Worm (Caenorhabditis elegans) whole organism, L4 larva: ENCODE results near the gene C29A12.1.

Source experiments
- D1046.2 ChIP-seq: fragments of 200-800 bp; sonication (Bioruptor generic); IDR thresholded peaks from 2 replicates; pipeline ENCODE4 v1.3.6; 2022; ENCODE audit warnings: missing genetic modification characterization, missing compliant biosample characterization
- F37D6.2 ChIP-seq: sonication (generic microtip); optimal IDR thresholded peaks from 2 replicates; lab custom pipeline; 2016; ENCODE audit warnings: mild to moderate bottlenecking, missing genetic modification characterization, missing compliant biosample characterization
- F44E2.7 ChIP-seq: fragments of 200-800 bp; sonication (Bioruptor generic); IDR thresholded peaks from 2 replicates; pipeline ENCODE4 v2.1.2; 2022; ENCODE audit warnings: missing genetic modification characterization, missing compliant biosample characterization
- F49E8.2 ChIP-seq: sonication (generic microtip); optimal IDR thresholded peaks from 2 replicates; lab custom pipeline; 2016; ENCODE audit warnings: missing compliant biosample characterization, mild to moderate bottlenecking, missing genetic modification characterization, borderline replicate concordance
- R02D3.7 ChIP-seq: fragments of 150-350 bp; sonication (generic microtip); optimal IDR thresholded peaks from 3 replicates; lab custom pipeline; 2014; ENCODE audit warnings: missing biosample characterization, missing genetic modification characterization
- T20F7.1 ChIP-seq: fragments of 200-800 bp; sonication (Bioruptor generic); optimal IDR thresholded peaks from 2 replicates; lab custom pipeline; 2018; ENCODE audit warnings: mild to moderate bottlenecking, missing genetic modification characterization, missing compliant biosample characterization
- ZK337.2 ChIP-seq: fragments of 200-800 bp; sonication (Bioruptor generic); IDR thresholded peaks from 2 replicates; pipeline ENCODE4 v1.3.6; 2022; ENCODE audit warnings: missing genetic modification reagents, missing genetic modification characterization, missing compliant biosample characterization
- ZK546.5 ChIP-seq, 2 experiments: sonication (generic microtip); optimal IDR thresholded peaks; 2 replicates each; lab custom pipeline; 2017; ENCODE audit warnings: missing biosample characterization in 2 of 2, missing genetic modification characterization in 2 of 2
- aha-1 ChIP-seq: fragments of 150-350 bp; peaks from one replicate; lab custom pipeline; 2014; ENCODE audit warnings: missing biosample characterization, missing genetic modification characterization
- arid-1 ChIP-seq: fragments of 200-800 bp; sonication (Bioruptor generic); conservative IDR thresholded peaks from 2 replicates; pipeline ENCODE4 v1.3.6; 2022; ENCODE audit warnings: missing genetic modification reagents, missing genetic modification characterization, missing compliant biosample characterization
- attf-4 ChIP-seq: sonication (generic microtip); optimal IDR thresholded peaks from 3 replicates; lab custom pipeline; 2017; ENCODE audit warnings: missing biosample characterization, missing genetic modification characterization
- ceh-20 ChIP-seq: fragments of 200-800 bp; sonication (Bioruptor generic); IDR thresholded peaks from 2 replicates; pipeline ENCODE4 v1.3.6; 2022; ENCODE audit warnings: missing genetic modification reagents, missing genetic modification characterization, missing compliant biosample characterization
- ceh-28 ChIP-seq: fragments of 150-350 bp; optimal IDR thresholded peaks from 2 replicates; lab custom pipeline; 2014; ENCODE audit warnings: missing biosample characterization, missing genetic modification reagents, missing genetic modification characterization
- ceh-32 ChIP-seq: sonication (generic microtip); optimal IDR thresholded peaks from 2 replicates; lab custom pipeline; 2016; ENCODE audit warnings: mild to moderate bottlenecking, missing genetic modification characterization, missing compliant biosample characterization; ENCODE audit not compliant: poor library complexity
- ceh-62 ChIP-seq: sonication (generic microtip); optimal IDR thresholded peaks from 2 replicates; lab custom pipeline; 2017; ENCODE audit warnings: missing biosample characterization, missing genetic modification characterization
- ceh-82 ChIP-seq: sonication (generic microtip); optimal IDR thresholded peaks from 2 replicates; lab custom pipeline; 2017; ENCODE audit warnings: missing biosample characterization, missing genetic modification characterization
- ces-1 ChIP-seq: fragments of 150-350 bp; sonication (generic microtip); optimal IDR thresholded peaks from 4 replicates; lab custom pipeline; 2014; ENCODE audit warnings: missing biosample characterization, missing genetic modification reagents, missing genetic modification characterization
- ctbp-1 ChIP-seq: fragments of 200-800 bp; sonication (Bioruptor generic); IDR thresholded peaks from 2 replicates; pipeline ENCODE4 v1.3.6; 2022; ENCODE audit warnings: missing genetic modification reagents, missing genetic modification characterization, missing compliant biosample characterization
- daf-16 ChIP-seq, 3 experiments: sonication (generic microtip); optimal IDR thresholded peaks; 2 replicates each; lab custom pipeline; 2016 to 2017; ENCODE audit warnings: missing genetic modification characterization in 3 of 3, missing genetic modification reagents in 3 of 3, mild to moderate bottlenecking in 2 of 3, missing compliant biosample characterization in 2 of 3, missing biosample characterization in 1 of 3, moderate library complexity in 1 of 3
- daf-8 ChIP-seq: fragments of 200-800 bp; sonication (Bioruptor generic); IDR thresholded peaks from 2 replicates; pipeline ENCODE4 v1.3.6; 2022; ENCODE audit warnings: missing genetic modification characterization, missing compliant biosample characterization
- dmd-6 ChIP-seq: fragments of 200-800 bp; sonication (Bioruptor generic); IDR thresholded peaks from 2 replicates; pipeline ENCODE4 v1.3.6; 2022; ENCODE audit warnings: missing genetic modification reagents, missing genetic modification characterization, missing compliant biosample characterization
- dmd-8 ChIP-seq: fragments of 200-800 bp; sonication (Bioruptor generic); IDR thresholded peaks from 2 replicates; pipeline ENCODE4 v1.3.6; 2022; ENCODE audit warnings: missing genetic modification characterization, missing compliant biosample characterization
- hif-1 ChIP-seq, 2 experiments: sonication (generic microtip); optimal IDR thresholded peaks; 2 replicates each; lab custom pipeline; 2016 to 2017; ENCODE audit warnings: missing compliant biosample characterization in 2 of 2, missing genetic modification characterization in 2 of 2, missing genetic modification reagents in 2 of 2, missing genotype in 2 of 2, mild to moderate bottlenecking in 1 of 2
- jun-1 ChIP-seq: fragments of 150-350 bp; optimal IDR thresholded peaks from 2 replicates; lab custom pipeline; 2014; ENCODE audit warnings: missing biosample characterization, missing genetic modification reagents, missing genetic modification characterization
- lin-1 ChIP-seq: fragments of 200-800 bp; sonication (Bioruptor generic); IDR thresholded peaks from 2 replicates; pipeline ENCODE4 v1.3.6; 2022; ENCODE audit warnings: missing genetic modification reagents, missing genetic modification characterization, missing compliant biosample characterization
- lin-29 ChIP-seq: fragments of 200-800 bp; sonication (Bioruptor generic); IDR thresholded peaks from 2 replicates; pipeline ENCODE4 v1.3.6; 2022; ENCODE audit warnings: missing genetic modification reagents, missing genetic modification characterization, missing compliant biosample characterization
- lin-39 ChIP-seq: fragments of 150-350 bp; optimal IDR thresholded peaks from 2 replicates; lab custom pipeline; 2014; ENCODE audit warnings: missing biosample characterization, missing genetic modification reagents, missing genetic modification characterization
- lsy-2 ChIP-seq, 2 experiments: fragments of 150-350 bp in 1 of 2; sonication (generic microtip) in 1 of 2; optimal IDR thresholded peaks; 2 replicates each; lab custom pipeline; 2014 to 2017; ENCODE audit warnings: missing biosample characterization in 2 of 2, missing genetic modification characterization in 2 of 2
- mdt-29 ChIP-seq: fragments of 200-800 bp; sonication (Bioruptor generic); IDR thresholded peaks from 2 replicates; pipeline ENCODE4 v1.3.6; 2022; ENCODE audit warnings: missing genetic modification reagents, missing genetic modification characterization, missing compliant biosample characterization
- mep-1 ChIP-seq: fragments of 150-350 bp; sonication (generic microtip); optimal IDR thresholded peaks from 3 replicates; lab custom pipeline; 2014; ENCODE audit warnings: missing biosample characterization, missing genetic modification characterization
- mxl-2 ChIP-seq: fragments of 200-800 bp; sonication (Bioruptor generic); conservative IDR thresholded peaks from 2 replicates; pipeline ENCODE4 v1.3.6; 2022; ENCODE audit warnings: missing genetic modification reagents, missing genetic modification characterization, missing compliant biosample characterization
- nhr-111 ChIP-seq: fragments of 200-800 bp; sonication (Bioruptor generic); optimal IDR thresholded peaks from 2 replicates; lab custom pipeline; 2018; ENCODE audit warnings: mild to moderate bottlenecking, missing genetic modification characterization, missing compliant biosample characterization
- nhr-237 ChIP-seq: sonication (generic microtip); optimal IDR thresholded peaks from 2 replicates; lab custom pipeline; 2017; ENCODE audit warnings: missing biosample characterization, missing genetic modification characterization
- nhr-25 ChIP-seq: sonication (generic microtip); optimal IDR thresholded peaks from 2 replicates; lab custom pipeline; 2017; ENCODE audit warnings: missing genetic modification characterization, mild to moderate bottlenecking, missing compliant biosample characterization, antibody characterized with exemption, moderate library complexity, borderline replicate concordance; ENCODE audit not compliant: insufficient read depth
- nhr-41 ChIP-seq: fragments of 200-800 bp; sonication (Bioruptor generic); IDR thresholded peaks from 2 replicates; pipeline ENCODE4 v1.3.6; 2022; ENCODE audit warnings: missing genetic modification reagents, missing genetic modification characterization, missing compliant biosample characterization
- nhr-42 ChIP-seq: fragments of 200-800 bp; sonication (Bioruptor generic); IDR thresholded peaks from 2 replicates; pipeline ENCODE4 v1.3.6; 2022; ENCODE audit warnings: missing genetic modification characterization, missing compliant biosample characterization
- nhr-77 ChIP-seq: fragments of 150-350 bp; optimal IDR thresholded peaks from 2 replicates; lab custom pipeline; 2014; ENCODE audit warnings: missing biosample characterization, missing genetic modification characterization
- pha-4 ChIP-seq, 2 experiments: fragments of 150-350 bp in 1 of 2; fragments of 200-800 bp in 1 of 2; sonication (Bioruptor generic) in 1 of 2; IDR thresholded peaks in 1 of 2; optimal IDR thresholded peaks in 1 of 2; 2 replicates each; pipeline versions ENCODE4 v1.3.6 to Lab custom; 2014 to 2022; ENCODE audit warnings: missing genetic modification characterization in 2 of 2, missing genetic modification reagents in 2 of 2, missing biosample characterization in 1 of 2, missing compliant biosample characterization in 1 of 2
- pqm-1 ChIP-seq: sonication (generic microtip); optimal IDR thresholded peaks from 2 replicates; lab custom pipeline; 2017; ENCODE audit warnings: missing biosample characterization, missing genetic modification characterization
- sdz-12 ChIP-seq: fragments of 200-800 bp; sonication (Bioruptor generic); optimal IDR thresholded peaks from 2 replicates; lab custom pipeline; 2018; ENCODE audit warnings: mild to moderate bottlenecking, missing genetic modification characterization, missing compliant biosample characterization
- set-16 ChIP-seq: fragments of 200-800 bp; sonication (Bioruptor generic); IDR thresholded peaks from 2 replicates; pipeline ENCODE4 v1.3.6; 2022; ENCODE audit warnings: missing genetic modification reagents, missing genetic modification characterization, missing compliant biosample characterization
- snpc-1.2 ChIP-seq: fragments of 200-800 bp; sonication (Bioruptor generic); IDR thresholded peaks from 2 replicates; pipeline ENCODE4 v1.3.6; 2022; ENCODE audit warnings: missing genetic modification reagents, missing genetic modification characterization, missing compliant biosample characterization
- spr-3 ChIP-seq: fragments of 200-800 bp; sonication (Bioruptor generic); optimal IDR thresholded peaks from 2 replicates; lab custom pipeline; 2018; ENCODE audit warnings: mild to moderate bottlenecking, missing genetic modification characterization, missing compliant biosample characterization
- tag-97 ChIP-seq: fragments of 200-800 bp; sonication (Bioruptor generic); IDR thresholded peaks from 2 replicates; pipeline ENCODE4 v1.3.6; 2022; ENCODE audit warnings: missing genetic modification characterization, missing compliant biosample characterization
- unc-130 ChIP-seq: sonication (generic microtip); optimal IDR thresholded peaks from 2 replicates; lab custom pipeline; 2016; ENCODE audit warnings: missing genetic modification reagents, missing genetic modification characterization, missing compliant biosample characterization
- unc-62 ChIP-seq, 3 experiments: fragments of 150-350 bp in 1 of 3; sonication (generic microtip); optimal IDR thresholded peaks in 2 of 3; peaks in 1 of 3; 1 replicate in 1 of 3; 2 replicates in 2 of 3; lab custom pipeline; 2014 to 2017; ENCODE audit warnings: missing biosample characterization in 3 of 3, missing genetic modification characterization in 3 of 3, missing genetic modification reagents in 3 of 3, missing genotype in 1 of 3
- vab-7 ChIP-seq: fragments of 200-800 bp; sonication (Bioruptor generic); IDR thresholded peaks from 2 replicates; pipeline ENCODE4 v1.3.6; 2022; ENCODE audit warnings: missing genetic modification reagents, missing genetic modification characterization, missing compliant biosample characterization
- ztf-11 ChIP-seq: fragments of 150-350 bp; optimal IDR thresholded peaks from 2 replicates; lab custom pipeline; 2014; ENCODE audit warnings: missing biosample characterization, missing genetic modification characterization
- ztf-7 ChIP-seq: fragments of 150-350 bp; optimal IDR thresholded peaks from 2 replicates; lab custom pipeline; 2014; ENCODE audit warnings: missing biosample characterization, missing genetic modification characterization

C29A12.1 gene

ce11 chrV:10807862-10808327, 5.4 kb downstream of the C29A12.1 start, which contains the start of gene plrg-1 (continued):
- TF ChIP-seq jun-1 (peak; percentile 43), snpc-1.2 (peak; percentile 67; the same call in 1 of the 2 replicates), arid-1 (GFP tag; lab: Robert Waterston, UW) (peak; percentile 91), pqm-1 (tag; lab: Kevin White, UChicago) (peak; percentile 41), ztf-11 (no peak), attf-4 (no peak), ZK337.2 (GFP tag; lab: Robert Waterston, UW) (no peak), tag-97 (no peak), lin-29 (peak; percentile 76), ceh-62 (no peak), vab-7 (GFP tag; lab: Robert Waterston, UW) (peak; percentile 88), lin-1 (GFP tag; lab: Robert Waterston, UW) (peak; percentile 88), nhr-42 (GFP tag; lab: Robert Waterston, UW) (peak; percentile 71; the same call in 1 of the 2 replicates), nhr-25 (peak; percentile 42), F44E2.7 (GFP tag; lab: Robert Waterston, UW) (no peak), ceh-20 (GFP tag; lab: Robert Waterston, UW) (peak; percentile 89), sdz-12 (GFP tag; lab: Kevin White, UChicago) (no peak), mep-1 (tag; lab: Kevin White, UChicago) (peak; percentile 93), T20F7.1 (GFP tag; lab: Kevin White, UChicago) (no peak), pha-4 (GFP tag; IDR thresholded peaks at IDR 0.05; lab: Robert Waterston, UW) (peak; percentile 88), pha-4 (tag; optimal IDR thresholded peaks at IDR 0.05; lab: Kevin White, UChicago) (peak; percentile 58), unc-130 (GFP tag; lab: Kevin White, UChicago) (peak; percentile 88), spr-3 (GFP tag; lab: Kevin White, UChicago) (no peak), dmd-6 (GFP tag; lab: Robert Waterston, UW) (peak; percentile 82), mxl-2 (GFP tag; lab: Robert Waterston, UW) (0 out of 2 replicates have a peak, but pooled peaks have one; percentile 50), F49E8.2 (tag; lab: Kevin White, UChicago) (peak; percentile 59), lsy-2 (tag; optimal IDR thresholded peaks at IDR 0.05; lab: Kevin White, UChicago) (peak; percentile 50 to 89), D1046.2 (GFP tag; lab: Robert Waterston, UW) (no peak), ctbp-1 (GFP tag; lab: Robert Waterston, UW) (peak; percentile 88), daf-8 (GFP tag; lab: Robert Waterston, UW) (no peak), set-16 (no peak), ceh-82 (tag; lab: Kevin White, UChicago) (no peak), dmd-8 (GFP tag; lab: Robert Waterston, UW) (peak; percentile 78; the same call in 1 of the 2 replicates), ceh-32 (tag; lab: Kevin White, UChicago) (no peak), unc-62 (GFP tag; optimal IDR thresholded peaks at IDR 0.05 in 1 of 2; lab: Kevin White, UChicago) (peak in 1 of 2 experiments; percentile 69), unc-62 (tag; optimal IDR thresholded peaks at IDR 0.05; lab: Kevin White, UChicago) (no peak), nhr-77 (tag; lab: Kevin White, UChicago) (peak; percentile 83), R02D3.7 (no peak), nhr-111 (GFP tag; lab: Kevin White, UChicago) (no peak), nhr-41 (GFP tag; lab: Robert Waterston, UW) (peak; percentile 29; the same call in 1 of the 2 replicates), lin-39 (tag; lab: Kevin White, UChicago) (no peak), ZK546.5 (tag; optimal IDR thresholded peaks at IDR 0.05; lab: Kevin White, UChicago) (peak in 1 of 2 experiments; percentile 7), ztf-7 (no peak), F37D6.2 (tag; lab: Kevin White, UChicago) (peak; percentile 62), hif-1 (tag; optimal IDR thresholded peaks at IDR 0.05; lab: Kevin White, UChicago) (peak in 1 of 2 experiments; percentile 80), mdt-29 (no peak), daf-16 (GFP tag; optimal IDR thresholded peaks at IDR 0.05; lab: Kevin White, UChicago) (peak; percentile 70 to 73), daf-16 (tag; optimal IDR thresholded peaks at IDR 0.05; lab: Kevin White, UChicago) (peak; percentile 59), ceh-28 (tag; lab: Kevin White, UChicago) (no peak), ces-1 (GFP tag; lab: Kevin White, UChicago) (peak; percentile 3), aha-1 (tag; lab: Kevin White, UChicago) (peak; percentile 95), nhr-237 (tag; lab: Kevin White, UChicago) (no peak)
